Fruit fly (Drosophila melanogaster) whole organism, embryonic: Measurements from ENCODE around the gene CG13085.
A peak's percentile ranks its signal among the peaks of the same experiment; 100 is the strongest.

ENCODE experiments used
- CG10366 ChIP-seq: fragments of 200-800 bp; sonication (Bioruptor generic); IDR thresholded peaks from 2 replicates; pipeline ENCODE4 v1.3.6; 2022; ENCODE audit warnings: missing biosample characterization, missing genetic modification characterization
- CG11695 ChIP-seq: fragments of 200-800 bp; sonication (Bioruptor generic); IDR thresholded peaks from 3 replicates; pipeline ENCODE4 v1.3.6; 2022; ENCODE audit warnings: missing biosample characterization, missing genetic modification characterization
- CG12219 ChIP-seq: fragments of 200-800 bp; sonication (Bioruptor generic); optimal IDR thresholded peaks from 3 replicates; lab custom pipeline; 2018; ENCODE audit warnings: missing biosample characterization, mild to moderate bottlenecking, missing genetic modification characterization
- CG15514 ChIP-seq: fragments of 200-800 bp; sonication (Bioruptor generic); optimal IDR thresholded peaks from 3 replicates; lab custom pipeline; 2017; ENCODE audit warnings: missing biosample characterization, missing genetic modification characterization, mild to moderate bottlenecking, moderate library complexity, missing genetic modification reagents
- CG1792 ChIP-seq: fragments of 200-800 bp; sonication (Bioruptor generic); optimal IDR thresholded peaks from 2 replicates; lab custom pipeline; 2016; ENCODE audit warnings: missing biosample characterization, missing genetic modification characterization
- CG2678 ChIP-seq: fragments of 200-800 bp; sonication (Bioruptor generic); optimal IDR thresholded peaks from 3 replicates; lab custom pipeline; 2019; ENCODE audit warnings: missing biosample characterization, mild to moderate bottlenecking, missing genetic modification characterization, moderate library complexity
- CG2875 ChIP-seq: fragments of 200-800 bp; sonication (Bioruptor generic); optimal IDR thresholded peaks from 2 replicates; lab custom pipeline; 2017; ENCODE audit warnings: missing biosample characterization, mild to moderate bottlenecking, missing genetic modification characterization, missing genetic modification reagents
- CG34224 ChIP-seq: fragments of 200-800 bp; sonication (Bioruptor generic); IDR thresholded peaks from 3 replicates; pipeline ENCODE4 v1.3.6; 2022; ENCODE audit warnings: missing biosample characterization, missing genetic modification characterization; ENCODE audit not compliant: partially characterized antibody
- CG3995 ChIP-seq: fragments of 200-800 bp; sonication (Bioruptor generic); optimal IDR thresholded peaks from 3 replicates; lab custom pipeline; 2016; ENCODE audit warnings: missing biosample characterization, missing genetic modification characterization
- CG42726 ChIP-seq: fragments of 200-800 bp; sonication (Bioruptor generic); IDR thresholded peaks from 2 replicates; pipeline ENCODE4 v1.3.6; 2022; ENCODE audit warnings: missing biosample characterization, missing genetic modification characterization; ENCODE audit not compliant: partially characterized antibody
- CG7271 ChIP-seq: fragments of 200-800 bp; sonication (Bioruptor generic); optimal IDR thresholded peaks from 2 replicates; lab custom pipeline; 2018; ENCODE audit warnings: missing biosample characterization, mild to moderate bottlenecking, missing genetic modification characterization, moderate library complexity
- CG7928 ChIP-seq: fragments of 200-800 bp; sonication (Bioruptor generic); optimal IDR thresholded peaks from 2 replicates; lab custom pipeline; 2017; ENCODE audit warnings: missing biosample characterization, mild to moderate bottlenecking, missing genetic modification characterization
- CG8388 ChIP-seq: fragments of 200-800 bp; sonication (Bioruptor generic); optimal IDR thresholded peaks from 2 replicates; lab custom pipeline; 2019; ENCODE audit warnings: missing biosample characterization, mild to moderate bottlenecking, missing genetic modification characterization, moderate library complexity
- CG8924 ChIP-seq: fragments of 200-800 bp; optimal IDR thresholded peaks from 3 replicates; lab custom pipeline; 2019; ENCODE audit warnings: missing biosample characterization, mild to moderate bottlenecking, missing genetic modification characterization, moderate library complexity
- Chrac-16 ChIP-seq: fragments of 200-800 bp; sonication (Bioruptor generic); optimal IDR thresholded peaks from 3 replicates; lab custom pipeline; 2016; ENCODE audit warnings: missing biosample characterization, missing genetic modification characterization
- Dfd ChIP-seq, 2 experiments: fragments of >200 bp; optimal IDR thresholded peaks; 2 replicates each; lab custom pipeline; 2017; ENCODE audit warnings: missing biosample characterization in 2 of 2, missing genetic modification characterization in 2 of 2
- Dip3 ChIP-seq: fragments of 200-800 bp; sonication (Bioruptor generic); optimal IDR thresholded peaks from 3 replicates; lab custom pipeline; 2016; ENCODE audit warnings: missing biosample characterization, missing genetic modification characterization
- Doc2 ChIP-seq: fragments of 200-800 bp; sonication (Bioruptor generic); IDR thresholded peaks from 2 replicates; pipeline ENCODE4 v1.3.6; 2022; ENCODE audit warnings: missing biosample characterization, missing genetic modification characterization
- Drgx ChIP-seq: fragments of 200-800 bp; sonication (Bioruptor generic); IDR thresholded peaks from 2 replicates; pipeline ENCODE4 v1.3.6; 2022; ENCODE audit warnings: missing biosample characterization, missing genetic modification characterization
- Ets97D ChIP-seq: fragments of 200-800 bp; sonication (Bioruptor generic); optimal IDR thresholded peaks from 3 replicates; lab custom pipeline; 2016; ENCODE audit warnings: missing biosample characterization, missing genetic modification characterization
- HmgZ ChIP-seq: fragments of 200-800 bp; sonication (Bioruptor generic); optimal IDR thresholded peaks from 2 replicates; lab custom pipeline; 2018; ENCODE audit warnings: missing biosample characterization, mild to moderate bottlenecking, missing genetic modification characterization
- Hr39 ChIP-seq: fragments of >200 bp; optimal IDR thresholded peaks from 2 replicates; lab custom pipeline; 2017
- MBD-R2 ChIP-seq: fragments of 200-800 bp; sonication (Bioruptor generic); IDR thresholded peaks from 2 replicates; pipeline ENCODE4 v1.3.6; 2022; ENCODE audit warnings: missing biosample characterization, missing genetic modification characterization
- Max ChIP-seq: fragments of 200-800 bp; sonication (Bioruptor generic); optimal IDR thresholded peaks from 2 replicates; lab custom pipeline; 2016; ENCODE audit warnings: missing biosample characterization, mild to moderate bottlenecking, missing genetic modification characterization
- Meics ChIP-seq: fragments of 200-800 bp; sonication (Bioruptor generic); optimal IDR thresholded peaks from 2 replicates; lab custom pipeline; 2017; ENCODE audit warnings: missing biosample characterization, mild to moderate bottlenecking, missing genetic modification characterization
- Nf-YA ChIP-seq: fragments of 200-800 bp; sonication (Bioruptor generic); IDR thresholded peaks from 2 replicates; pipeline ENCODE4 v1.3.6; 2022; ENCODE audit warnings: missing biosample characterization, missing genetic modification characterization
- Poxn ChIP-seq: fragments of 200-800 bp; sonication (Bioruptor generic); IDR thresholded peaks from 2 replicates; pipeline ENCODE4 v1.3.6; 2022; ENCODE audit warnings: missing biosample characterization, missing genetic modification characterization
- Taf1 ChIP-seq: fragments of 200-800 bp; sonication (Bioruptor generic); IDR thresholded peaks from 2 replicates; pipeline ENCODE4 v1.3.6; 2022; ENCODE audit warnings: missing biosample characterization, missing genetic modification characterization
- Usf ChIP-seq: fragments of 200-800 bp; sonication (Bioruptor generic); optimal IDR thresholded peaks from 2 replicates; lab custom pipeline; 2017; ENCODE audit warnings: missing genotype, missing biosample characterization, missing genetic modification characterization
- ac ChIP-seq: fragments of 200-800 bp; sonication (Bioruptor generic); optimal IDR thresholded peaks from 3 replicates; lab custom pipeline; 2017; ENCODE audit warnings: missing biosample characterization, mild to moderate bottlenecking, missing genetic modification characterization
- ara ChIP-seq: fragments of 200-800 bp; sonication (Bioruptor generic); IDR thresholded peaks from 2 replicates; pipeline ENCODE4 v1.3.6; 2022; ENCODE audit warnings: missing biosample characterization, missing genetic modification characterization
- cato ChIP-seq: fragments of 200-800 bp; sonication (Bioruptor generic); optimal IDR thresholded peaks from 2 replicates; lab custom pipeline; 2016; ENCODE audit warnings: missing biosample characterization, missing genetic modification characterization, borderline replicate concordance
- corto ChIP-seq: fragments of 200-800 bp; sonication (Bioruptor generic); optimal IDR thresholded peaks from 2 replicates; lab custom pipeline; 2016; ENCODE audit warnings: missing biosample characterization, mild to moderate bottlenecking, missing genetic modification characterization, moderate library complexity
- dan ChIP-seq: fragments of 200-800 bp; sonication (Bioruptor generic); IDR thresholded peaks from 2 replicates; pipeline ENCODE4 v1.3.6; 2022; ENCODE audit warnings: missing biosample characterization, missing genetic modification characterization
- gcm2 ChIP-seq: fragments of 200-800 bp; sonication (Bioruptor generic); optimal IDR thresholded peaks from 2 replicates; lab custom pipeline; 2016; ENCODE audit warnings: missing biosample characterization, missing genetic modification characterization
- gsb ChIP-seq: fragments of 200-800 bp; sonication (Bioruptor generic); IDR thresholded peaks from 2 replicates; pipeline ENCODE4 v1.3.6; 2022; ENCODE audit warnings: missing biosample characterization, missing genetic modification characterization
- jigr1 ChIP-seq: fragments of 200-800 bp; sonication (Bioruptor generic); IDR thresholded peaks from 3 replicates; pipeline ENCODE4 v1.3.6; 2022; ENCODE audit warnings: missing biosample characterization, missing genetic modification characterization
- jumu ChIP-seq: fragments of 200-800 bp; sonication (Bioruptor generic); optimal IDR thresholded peaks from 3 replicates; lab custom pipeline; 2016; ENCODE audit warnings: missing biosample characterization, missing genetic modification characterization
- pnt ChIP-seq: fragments of 200-800 bp; sonication (Bioruptor generic); optimal IDR thresholded peaks from 3 replicates; lab custom pipeline; 2016; ENCODE audit warnings: missing biosample characterization, missing genetic modification characterization
- pros ChIP-seq: fragments of 200-800 bp; sonication (Bioruptor generic); optimal IDR thresholded peaks from 3 replicates; lab custom pipeline; 2019; ENCODE audit warnings: missing biosample characterization, mild to moderate bottlenecking, missing genetic modification characterization, moderate library complexity
- pum ChIP-seq: fragments of 200-800 bp; sonication (Bioruptor generic); optimal IDR thresholded peaks from 2 replicates; lab custom pipeline; 2016; ENCODE audit warnings: missing biosample characterization, missing genetic modification characterization
- row ChIP-seq: fragments of 200-800 bp; sonication (Bioruptor generic); IDR thresholded peaks from 3 replicates; pipeline ENCODE4 v1.3.6; 2022; ENCODE audit warnings: missing biosample characterization, missing genetic modification characterization
- slbo ChIP-seq: fragments of 200-800 bp; sonication (Bioruptor generic); IDR thresholded peaks from 2 replicates; pipeline ENCODE4 v1.3.6; 2022; ENCODE audit warnings: missing biosample characterization, missing genetic modification characterization
- stc ChIP-seq: fragments of 200-800 bp; sonication (Bioruptor generic); IDR thresholded peaks from 2 replicates; pipeline ENCODE4 v1.3.6; 2022; ENCODE audit warnings: missing biosample characterization, missing genetic modification characterization
- tio ChIP-seq: fragments of 200-800 bp; sonication (Bioruptor generic); optimal IDR thresholded peaks from 2 replicates; lab custom pipeline; 2017; ENCODE audit warnings: missing biosample characterization, missing genetic modification characterization, inconsistent platforms
- tna ChIP-seq: fragments of 200-800 bp; sonication (Bioruptor generic); IDR thresholded peaks from 2 replicates; pipeline ENCODE4 v1.3.6; 2022; ENCODE audit warnings: missing biosample characterization, missing genetic modification characterization; ENCODE audit not compliant: partially characterized antibody
- z ChIP-seq: fragments of 200-800 bp; sonication (Bioruptor generic); IDR thresholded peaks from 3 replicates; pipeline ENCODE4 v1.3.6; 2022; ENCODE audit warnings: missing biosample characterization, missing genetic modification characterization

CG13085 gene

dm6 chr2L:19397617-19398316, 26.1 kb upstream of the CG13085 start (continued):
- TF ChIP-seq Ets97D: no peak
- peak; percentile 64 for TF ChIP-seq CG2678 (tag; lab: Kevin White, UChicago)
- no peak for TF ChIP-seq CG3995 (GFP tag; lab: Kevin White, UChicago)
- TF ChIP-seq tio (GFP tag; lab: Kevin White, UChicago): peak; percentile 49
- 0 out of 3 replicates have a peak, but pooled peaks have one; percentile 10 for TF ChIP-seq CG34224 (GFP tag; lab: Robert Waterston, UW)
- peak; percentile 6 for TF ChIP-seq CG8924 (tag; lab: Kevin White, UChicago)
- no peak for TF ChIP-seq pum
- TF ChIP-seq Taf1: no peak

- peak; percentile 9 for TF ChIP-seq ac
- TF ChIP-seq Dfd (GFP tag; optimal IDR thresholded peaks at IDR 0.05; lab: Kevin White, UChicago): no peak
- TF ChIP-seq Doc2 (GFP tag; lab: Robert Waterston, UW): no peak
- no peak for TF ChIP-seq CG42726 (GFP tag; lab: Robert Waterston, UW)
- TF ChIP-seq CG7271 (tag; lab: Kevin White, UChicago): no peak
- TF ChIP-seq Usf: peak; percentile 66
- peak; percentile 11; the same call in 1 of the 3 replicates for TF ChIP-seq jigr1 (GFP tag; lab: Robert Waterston, UW)
- TF ChIP-seq Hr39 (lab: Kevin White, UChicago): no peak
- TF ChIP-seq jumu (GFP tag; lab: Kevin White, UChicago): peak; percentile 28
- peak; percentile 11 for TF ChIP-seq CG12219 (GFP tag; lab: Kevin White, UChicago)
- TF ChIP-seq Max: no peak
- TF ChIP-seq z (GFP tag; lab: Robert Waterston, UW): no peak
- peak; percentile 54 for TF ChIP-seq pros (GFP tag; lab: Kevin White, UChicago)
- no peak; the same call in 1 of the 2 replicates for TF ChIP-seq tna (GFP tag; lab: Robert Waterston, UW)
- TF ChIP-seq row: peak; percentile 73
- no peak for TF ChIP-seq CG7928 (GFP tag; lab: Kevin White, UChicago)
- TF ChIP-seq CG11695: 0 out of 3 replicates have a peak, but pooled peaks have one; percentile 64
- TF ChIP-seq gsb (GFP tag; lab: Robert Waterston, UW): 0 out of 2 replicates have a peak, but pooled peaks have one; percentile 37
- no peak for TF ChIP-seq corto
- no peak for TF ChIP-seq ara
- TF ChIP-seq CG1792 (GFP tag; lab: Kevin White, UChicago): no peak
- peak; percentile 52 for TF ChIP-seq cato (GFP tag; lab: Kevin White, UChicago)
- TF ChIP-seq dan: no peak
- peak; percentile 59 for TF ChIP-seq Chrac-16 (GFP tag; lab: Kevin White, UChicago)
- peak; percentile 76 for TF ChIP-seq slbo (GFP tag; lab: Robert Waterston, UW)
- no peak for TF ChIP-seq Dip3
- TF ChIP-seq CG15514 (GFP tag; lab: Kevin White, UChicago): peak; percentile 40
- TF ChIP-seq Meics: peak; percentile 88
- peak; percentile 7; the same call in 1 of the 2 replicates for TF ChIP-seq stc (GFP tag; lab: Robert Waterston, UW)
- TF ChIP-seq CG2875 (GFP tag; lab: Kevin White, UChicago): peak; percentile 50
- no peak for TF ChIP-seq Nf-YA
- no peak; the same call in 1 of the 2 replicates for TF ChIP-seq MBD-R2 (GFP tag; lab: Robert Waterston, UW)
- TF ChIP-seq pnt (GFP tag; lab: Kevin White, UChicago): peak; percentile 33
- TF ChIP-seq gcm2 (GFP tag; lab: Kevin White, UChicago): no peak
- TF ChIP-seq HmgZ (tag; lab: Kevin White, UChicago): peak; percentile 41
- peak; percentile 60 for TF ChIP-seq Drgx (GFP tag; lab: Robert Waterston, UW)
- TF ChIP-seq CG10366 (GFP tag; lab: Robert Waterston, UW): no peak; the same call in 1 of the 2 replicates
- TF ChIP-seq CG8388 (GFP tag; lab: Kevin White, UChicago): peak; percentile 68
- TF ChIP-seq Poxn (GFP tag; lab: Robert Waterston, UW): 0 out of 2 replicates have a peak, but pooled peaks have one; percentile 51
These were observed 25.3 kb upstream of the CG13085 start, which contains the start of gene CG17544 for dm6 chr2L:19398317-19399234. CG17544 (minus strand) TSS chr2L:19398493.
